Worm (Caenorhabditis elegans) whole organism, L1 larva: ENCODE data around the gene lido-14.
A peak's percentile ranks its signal among the peaks of the same experiment; 100 is the strongest.

Source experiments
- C16A3.4 ChIP-seq: fragments of 150-350 bp; optimal IDR thresholded peaks from 2 replicates; lab custom pipeline; 2014; ENCODE audit warnings: missing biosample characterization, missing genetic modification characterization
- F16B12.6 ChIP-seq: fragments of 150-350 bp; optimal IDR thresholded peaks from 2 replicates; lab custom pipeline; 2014; ENCODE audit warnings: missing biosample characterization, missing genetic modification characterization
- Y116A8C.19 ChIP-seq: sonication (generic microtip); optimal IDR thresholded peaks from 2 replicates; lab custom pipeline; 2016; ENCODE audit warnings: missing compliant biosample characterization, missing genetic modification characterization, borderline replicate concordance
- blmp-1 ChIP-seq: fragments of 150-350 bp; optimal IDR thresholded peaks from 2 replicates; lab custom pipeline; 2014; ENCODE audit warnings: missing biosample characterization, missing genetic modification characterization
- ceh-88 ChIP-seq: fragments of 200-800 bp; sonication (Bioruptor generic); IDR thresholded peaks from 2 replicates; pipeline ENCODE4 v1.3.6; 2022; ENCODE audit warnings: missing genetic modification characterization, missing compliant biosample characterization
- ces-1 ChIP-seq: fragments of 150-350 bp; optimal IDR thresholded peaks from 2 replicates; lab custom pipeline; 2014; ENCODE audit warnings: missing biosample characterization, missing genetic modification reagents, missing genetic modification characterization
- dpl-1 ChIP-seq, 3 experiments: fragments of 150-350 bp in 2 of 3; sonication (generic microtip) in 1 of 3; optimal IDR thresholded peaks; 2 replicates each; lab custom pipeline; 2014 to 2017; ENCODE audit warnings: missing biosample characterization in 3 of 3, missing genetic modification characterization in 3 of 3, missing genetic modification reagents in 3 of 3
- efl-1 ChIP-seq, 4 experiments: fragments of 150-350 bp; optimal IDR thresholded peaks in 3 of 4; peaks in 1 of 4; 1 replicate in 1 of 4; 2 replicates in 3 of 4; lab custom pipeline; 2014; ENCODE audit warnings: missing biosample characterization in 2 of 4, missing genetic modification characterization in 2 of 4, missing genetic modification reagents in 2 of 4
- efl-3 ChIP-seq: fragments of 200-800 bp; sonication (Bioruptor generic); optimal IDR thresholded peaks from 2 replicates; lab custom pipeline; 2018; ENCODE audit warnings: mild to moderate bottlenecking, missing genetic modification characterization, missing compliant biosample characterization
- elt-2 ChIP-seq: sonication (generic microtip); optimal IDR thresholded peaks from 2 replicates; lab custom pipeline; 2016; ENCODE audit warnings: missing genetic modification characterization, mild to moderate bottlenecking, inconsistent platforms, missing compliant biosample characterization, missing genetic modification reagents
- fkh-4 ChIP-seq: sonication (generic microtip); optimal IDR thresholded peaks from 2 replicates; lab custom pipeline; 2016; ENCODE audit warnings: missing compliant biosample characterization, missing genetic modification characterization, borderline replicate concordance
- fos-1 ChIP-seq: fragments of 150-350 bp; optimal IDR thresholded peaks from 2 replicates; lab custom pipeline; 2014; ENCODE audit warnings: missing biosample characterization, missing genetic modification characterization
- irx-1 ChIP-seq: sonication (generic microtip); optimal IDR thresholded peaks from 2 replicates; lab custom pipeline; 2016; ENCODE audit warnings: missing genetic modification characterization, missing compliant biosample characterization
- jun-1 ChIP-seq: fragments of 150-350 bp; optimal IDR thresholded peaks from 2 replicates; lab custom pipeline; 2014; ENCODE audit warnings: missing biosample characterization, missing genetic modification reagents, missing genetic modification characterization
- lin-14 ChIP-seq: fragments of 200-800 bp; sonication (Bioruptor generic); optimal IDR thresholded peaks from 2 replicates; lab custom pipeline; 2018; ENCODE audit warnings: mild to moderate bottlenecking, missing genetic modification characterization, moderate library complexity, missing compliant biosample characterization
- lin-15B ChIP-seq: fragments of 150-350 bp; sonication (generic microtip); optimal IDR thresholded peaks from 3 replicates; lab custom pipeline; 2014; ENCODE audit warnings: missing biosample characterization, missing genetic modification characterization
- lsy-2 ChIP-seq, 2 experiments: fragments of 150-350 bp; optimal IDR thresholded peaks; 2 replicates each; lab custom pipeline; 2014; ENCODE audit warnings: missing biosample characterization in 2 of 2, missing genetic modification characterization in 2 of 2
- mdl-1 ChIP-seq, 2 experiments: fragments of 150-350 bp; optimal IDR thresholded peaks; 2 replicates each; lab custom pipeline; 2014 to 2017; ENCODE audit warnings: missing biosample characterization in 2 of 2, missing genetic modification characterization in 2 of 2, inconsistent platforms in 1 of 2
- mep-1 ChIP-seq: fragments of 150-350 bp; optimal IDR thresholded peaks from 2 replicates; lab custom pipeline; 2014; ENCODE audit warnings: missing biosample characterization, missing genetic modification characterization
- nhr-11 ChIP-seq: fragments of 150-350 bp; optimal IDR thresholded peaks from 2 replicates; lab custom pipeline; 2014; ENCODE audit warnings: missing biosample characterization, missing genetic modification characterization
- nhr-237 ChIP-seq: fragments of 150-350 bp; optimal IDR thresholded peaks from 2 replicates; lab custom pipeline; 2014; ENCODE audit warnings: missing biosample characterization, missing genetic modification characterization
- nhr-28 ChIP-seq: fragments of 150-350 bp; optimal IDR thresholded peaks from 2 replicates; lab custom pipeline; 2014; ENCODE audit warnings: missing biosample characterization, missing genetic modification characterization
- nhr-47 ChIP-seq: sonication (generic microtip); optimal IDR thresholded peaks from 2 replicates; lab custom pipeline; 2016; ENCODE audit warnings: mild to moderate bottlenecking, missing genetic modification characterization, moderate library complexity, missing compliant biosample characterization
- nhr-71 ChIP-seq: sonication (generic microtip); optimal IDR thresholded peaks from 2 replicates; lab custom pipeline; 2016; ENCODE audit warnings: mild to moderate bottlenecking, missing genetic modification characterization, moderate library complexity, missing compliant biosample characterization
- nhr-76 ChIP-seq: sonication (generic microtip); optimal IDR thresholded peaks from 2 replicates; lab custom pipeline; 2017; ENCODE audit warnings: missing biosample characterization, missing genetic modification characterization
- nhr-77 ChIP-seq: fragments of 150-350 bp; optimal IDR thresholded peaks from 2 replicates; lab custom pipeline; 2014; ENCODE audit warnings: missing biosample characterization, missing genetic modification characterization
- pag-3 ChIP-seq: sonication (generic microtip); optimal IDR thresholded peaks from 2 replicates; lab custom pipeline; 2017; ENCODE audit warnings: missing genetic modification characterization, mild to moderate bottlenecking, missing compliant biosample characterization, antibody characterized with exemption, borderline replicate concordance; ENCODE audit not compliant: insufficient read depth
- rnt-1 ChIP-seq: sonication (generic microtip); optimal IDR thresholded peaks from 2 replicates; lab custom pipeline; 2016; ENCODE audit warnings: mild to moderate bottlenecking, missing genetic modification characterization, moderate library complexity, missing compliant biosample characterization
- snpc-4 ChIP-seq: fragments of 150-350 bp; optimal IDR thresholded peaks from 2 replicates; lab custom pipeline; 2014; ENCODE audit warnings: missing biosample characterization, missing genetic modification characterization
- snu-23 ChIP-seq: sonication (generic microtip); optimal IDR thresholded peaks from 2 replicates; lab custom pipeline; 2016; ENCODE audit warnings: missing genetic modification characterization, missing compliant biosample characterization
- sox-4 ChIP-seq: sonication (generic microtip); optimal IDR thresholded peaks from 2 replicates; lab custom pipeline; 2016; ENCODE audit warnings: missing genetic modification characterization, missing compliant biosample characterization
- sup-37 ChIP-seq: fragments of 200-800 bp; sonication (Bioruptor generic); optimal IDR thresholded peaks from 2 replicates; lab custom pipeline; 2018; ENCODE audit warnings: mild to moderate bottlenecking, missing genetic modification characterization, missing compliant biosample characterization
- swsn-7 ChIP-seq: sonication (generic microtip); optimal IDR thresholded peaks from 2 replicates; lab custom pipeline; 2016; ENCODE audit warnings: missing genetic modification characterization, missing compliant biosample characterization
- tlp-1 ChIP-seq: fragments of 150-350 bp; optimal IDR thresholded peaks from 2 replicates; lab custom pipeline; 2014; ENCODE audit warnings: missing biosample characterization, missing genetic modification characterization
- unc-30 ChIP-seq: sonication (generic microtip); optimal IDR thresholded peaks from 2 replicates; lab custom pipeline; 2017; ENCODE audit warnings: missing biosample characterization, missing genetic modification characterization
- zag-1 ChIP-seq: fragments of 150-350 bp; optimal IDR thresholded peaks from 2 replicates; lab custom pipeline; 2014; ENCODE audit warnings: missing biosample characterization, missing genetic modification characterization
- zip-4 ChIP-seq: fragments of 200-800 bp; sonication (Bioruptor generic); optimal IDR thresholded peaks from 2 replicates; lab custom pipeline; 2018; ENCODE audit warnings: mild to moderate bottlenecking, missing genetic modification characterization, moderate library complexity, missing compliant biosample characterization

The lido-14 gene

DNA sequence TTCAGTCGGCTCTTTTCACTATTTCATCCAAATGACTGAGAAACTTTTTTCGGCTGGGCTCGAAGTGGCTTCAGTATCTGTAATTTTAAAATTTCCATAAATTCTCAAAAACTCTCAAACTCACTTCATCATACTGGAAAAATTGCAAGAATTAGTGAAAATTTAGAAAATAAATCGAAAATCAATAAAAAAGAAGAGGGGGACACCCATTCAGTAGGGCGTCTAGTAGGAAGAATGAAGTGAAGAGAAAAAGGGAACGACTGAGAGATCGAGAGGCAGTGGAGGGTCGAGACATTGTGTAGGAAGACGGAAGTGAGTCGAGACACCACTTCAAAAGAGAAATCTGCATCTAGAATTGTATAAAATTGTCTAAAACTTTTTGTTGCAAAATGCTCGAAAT is 14.9 kb downstream of the lido-14 start:
- TF ChIP-seq lin-15B (tag; lab: Kevin White, UChicago) (no peak), efl-1 (optimal IDR thresholded peaks at IDR 0.05; lab: Kevin White, UChicago) (peak in 1 of 2 experiments; percentile 4), efl-1 (GFP tag; optimal IDR thresholded peaks at IDR 0.05 in 1 of 2; lab: Kevin White, UChicago) (no peak), blmp-1 (tag; lab: Kevin White, UChicago) (peak; percentile 8)

DNA sequence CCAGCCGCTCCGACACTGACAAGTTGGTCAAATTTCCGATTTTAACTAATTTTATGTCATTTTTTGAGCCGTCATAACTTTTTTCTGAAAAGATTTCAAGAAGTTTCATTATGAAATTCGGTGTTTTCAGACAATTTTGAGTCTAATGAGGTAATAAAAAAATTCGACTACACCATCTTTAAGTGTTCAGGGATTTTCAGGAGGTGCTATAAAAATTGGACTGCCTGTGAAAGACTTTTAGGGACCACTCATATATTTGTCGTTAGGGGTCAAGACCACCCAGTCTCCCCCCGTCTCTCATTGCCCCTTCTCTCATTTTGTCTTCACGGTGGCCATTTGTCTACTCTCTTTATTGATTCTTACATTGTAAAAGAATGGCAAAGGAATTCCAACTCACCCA is 15.8 kb downstream of the lido-14 start, which contains the start of gene bath-10:
Gene bath-10, plus strand, starts transcription at position 301 of the 400 bp plus-strand sequence.
- TF ChIP-seq unc-30 (tag; lab: Kevin White, UChicago) (no peak), pag-3 (tag; lab: Kevin White, UChicago) (no peak), mep-1 (tag; lab: Kevin White, UChicago) (no peak), nhr-11 (tag; lab: Kevin White, UChicago) (no peak), tlp-1 (tag; lab: Kevin White, UChicago) (no peak), jun-1 (no peak), fkh-4 (tag; lab: Kevin White, UChicago) (no peak), nhr-237 (tag; lab: Kevin White, UChicago) (no peak), lin-14 (GFP tag; lab: Kevin White, UChicago) (no peak), nhr-47 (no peak), blmp-1 (tag; lab: Kevin White, UChicago) (no peak), sox-4 (tag; lab: Kevin White, UChicago) (no peak), efl-3 (GFP tag; lab: Kevin White, UChicago) (no peak), ces-1 (GFP tag; lab: Kevin White, UChicago) (no peak), zag-1 (tag; lab: Kevin White, UChicago) (no peak), ceh-88 (no peak), snu-23 (GFP tag; lab: Kevin White, UChicago) (no peak), dpl-1 (GFP tag; optimal IDR thresholded peaks at IDR 0.05; lab: Kevin White, UChicago) (no peak), zip-4 (GFP tag; lab: Kevin White, UChicago) (no peak), irx-1 (tag; lab: Kevin White, UChicago) (no peak)

DNA sequence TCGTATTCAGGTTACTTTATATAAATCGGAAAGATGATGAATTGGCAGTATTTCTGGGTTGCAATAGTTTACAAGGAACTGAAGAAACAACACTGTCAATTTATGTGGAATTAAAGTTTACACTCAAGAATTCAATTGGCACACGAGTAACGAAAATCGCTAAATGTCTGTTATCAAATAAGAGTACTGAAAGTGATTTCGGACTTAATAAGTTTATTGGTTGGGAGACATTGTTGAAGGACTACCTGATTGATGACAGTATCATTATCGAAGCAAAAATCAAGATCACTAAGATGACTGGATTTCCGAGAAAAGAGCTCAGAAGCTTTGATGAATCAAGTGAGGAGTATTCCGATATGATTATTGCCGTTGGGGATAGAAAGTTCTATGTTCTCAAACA is 16.4 kb downstream of the lido-14 start:
- TF ChIP-seq snpc-4 (tag; lab: Kevin White, UChicago): no peak
- no peak for TF ChIP-seq nhr-76 (tag; lab: Kevin White, UChicago)
- no peak for TF ChIP-seq nhr-28 (tag; lab: Kevin White, UChicago)
- no peak for TF ChIP-seq F16B12.6 (tag; lab: Kevin White, UChicago)
- TF ChIP-seq elt-2 (tag; lab: Kevin White, UChicago): no peak
- no peak for TF ChIP-seq C16A3.4 (tag; lab: Kevin White, UChicago)
- TF ChIP-seq lsy-2 (tag; optimal IDR thresholded peaks at IDR 0.05; lab: Kevin White, UChicago): no peak
- TF ChIP-seq sup-37: no peak
- TF ChIP-seq rnt-1 (tag; lab: Kevin White, UChicago): no peak
- no peak for TF ChIP-seq Y116A8C.19 (tag; lab: Kevin White, UChicago)
- TF ChIP-seq swsn-7 (tag; lab: Kevin White, UChicago): no peak
- TF ChIP-seq nhr-77 (tag; lab: Kevin White, UChicago): no peak
- TF ChIP-seq mdl-1 (tag; optimal IDR thresholded peaks at IDR 0.05; lab: Kevin White, UChicago): no peak

DNA sequence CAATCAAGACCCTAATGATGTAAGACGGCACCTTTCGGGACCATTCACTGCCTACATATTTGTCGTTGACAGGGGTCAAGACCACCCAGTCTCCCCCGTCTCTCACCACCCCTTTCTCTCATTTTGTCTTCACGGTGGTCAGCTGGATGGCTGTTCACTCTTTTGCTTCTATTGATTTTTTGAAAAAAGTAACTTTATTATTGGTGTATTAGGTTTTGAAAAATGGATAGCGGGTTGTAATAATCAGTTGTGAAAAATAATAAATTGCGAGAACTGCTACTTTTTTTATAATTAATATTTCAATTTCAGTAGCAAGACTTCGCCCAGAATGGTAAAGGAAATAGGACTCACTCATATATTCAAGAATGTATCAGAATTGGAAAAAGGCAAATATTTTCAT is 17.9 kb downstream of the lido-14 start, which contains the start of gene bath-9:
Gene bath-9, plus strand, starts transcription at position 301 of the 400 bp plus-strand sequence.
- TF ChIP-seq fos-1 (tag; lab: Kevin White, UChicago) (no peak), nhr-71 (tag; lab: Kevin White, UChicago) (no peak)
